Fruit fly (Drosophila melanogaster) whole organism, wandering third instar larva: ENCODE results near the gene CG11699.

Experiments used
- Abd-B ChIP-seq: fragments of >200 bp; optimal IDR thresholded peaks from 2 replicates; lab custom pipeline; 2017; ENCODE audit warnings: missing biosample characterization, missing genetic modification characterization
- CG32264 ChIP-seq: fragments of 200-800 bp; sonication (Bioruptor generic); optimal IDR thresholded peaks from 2 replicates; lab custom pipeline; 2016; ENCODE audit warnings: missing biosample characterization, missing genetic modification characterization
- CG9705 ChIP-seq: fragments of 200-800 bp; sonication (Bioruptor generic); optimal IDR thresholded peaks from 2 replicates; lab custom pipeline; 2018; ENCODE audit warnings: missing biosample characterization, mild to moderate bottlenecking, missing genetic modification characterization
- CrebA ChIP-seq: fragments of 200-800 bp; sonication (Bioruptor generic); optimal IDR thresholded peaks from 2 replicates; lab custom pipeline; 2016; ENCODE audit warnings: missing biosample characterization, mild to moderate bottlenecking, missing genetic modification characterization, borderline replicate concordance
- Dfd ChIP-seq: fragments of >200 bp; optimal IDR thresholded peaks from 2 replicates; lab custom pipeline; 2017; ENCODE audit warnings: missing biosample characterization, missing genetic modification characterization
- Dif ChIP-seq: fragments of 200-275, 200-300 bp; sonication (Bioruptor generic); optimal IDR thresholded peaks from 2 replicates; lab custom pipeline; 2018; ENCODE audit warnings: missing biosample characterization, missing genetic modification characterization; ENCODE audit not compliant: partially characterized antibody
- GATAd ChIP-seq: sonication (Bioruptor generic); optimal IDR thresholded peaks from 2 replicates; lab custom pipeline; 2016; ENCODE audit warnings: missing biosample characterization, missing genetic modification characterization
- HLH106 ChIP-seq: fragments of 200-800 bp; optimal IDR thresholded peaks from 3 replicates; lab custom pipeline; 2019; ENCODE audit warnings: missing biosample characterization, mild to moderate bottlenecking, missing genetic modification characterization, moderate library complexity
- Hnf4 ChIP-seq: fragments of 200-800 bp; sonication (Bioruptor generic); optimal IDR thresholded peaks from 2 replicates; lab custom pipeline; 2016; ENCODE audit warnings: missing biosample characterization, mild to moderate bottlenecking, missing genetic modification characterization
- Hr78 ChIP-seq: fragments of >200 bp; optimal IDR thresholded peaks from 2 replicates; lab custom pipeline; 2017; ENCODE audit warnings: missing biosample characterization, missing genetic modification characterization
- Hr83 ChIP-seq: fragments of 200-300 bp; sonication (Bioruptor generic); optimal IDR thresholded peaks from 2 replicates; lab custom pipeline; 2016; ENCODE audit warnings: missing biosample characterization, mild to moderate bottlenecking, missing genetic modification characterization, moderate library complexity; ENCODE audit not compliant: poor library complexity, severe bottlenecking
- Jra ChIP-seq: sonication (Bioruptor generic); optimal IDR thresholded peaks from 2 replicates; lab custom pipeline; 2016; ENCODE audit warnings: missing biosample characterization, missing genetic modification characterization
- Mio ChIP-seq: sonication (Bioruptor generic); optimal IDR thresholded peaks from 2 replicates; lab custom pipeline; 2016; ENCODE audit warnings: missing biosample characterization, missing genetic modification characterization
- Myc ChIP-seq: fragments of >200 bp; optimal IDR thresholded peaks from 2 replicates; lab custom pipeline; 2017
- N ChIP-seq: fragments of >200 bp; optimal IDR thresholded peaks from 2 replicates; lab custom pipeline; 2018; ENCODE audit warnings: missing biosample characterization, missing external identifiers, missing genetic modification characterization
- OdsH ChIP-seq: fragments of 200-800 bp; sonication (Bioruptor generic); optimal IDR thresholded peaks from 2 replicates; lab custom pipeline; 2016; ENCODE audit warnings: missing biosample characterization, mild to moderate bottlenecking, missing genetic modification characterization
- Rel ChIP-seq, 2 experiments: fragments of 200-800 bp; sonication (Bioruptor generic) in 1 of 2; optimal IDR thresholded peaks; 2 replicates in 1 of 2; 3 replicates in 1 of 2; lab custom pipeline; 2016 to 2019; ENCODE audit warnings: mild to moderate bottlenecking in 2 of 2, missing biosample characterization in 2 of 2, missing genetic modification characterization in 2 of 2, moderate library complexity in 1 of 2
- Sp1 ChIP-seq: fragments of 200-800 bp; sonication (Bioruptor generic); optimal IDR thresholded peaks from 3 replicates; lab custom pipeline; 2019; ENCODE audit warnings: missing biosample characterization, mild to moderate bottlenecking, missing genetic modification characterization, moderate library complexity
- Vsx2 ChIP-seq: fragments of 200-300, 225-300 bp; sonication (Bioruptor generic); optimal IDR thresholded peaks from 2 replicates; lab custom pipeline; 2018; ENCODE audit warnings: missing biosample characterization, missing genetic modification characterization; ENCODE audit not compliant: partially characterized antibody
- br ChIP-seq: fragments of 200-800 bp; sonication (Bioruptor generic); optimal IDR thresholded peaks from 2 replicates; lab custom pipeline; 2016; ENCODE audit warnings: missing biosample characterization, missing genetic modification characterization
- brk ChIP-seq: fragments of 200-800 bp; sonication (Bioruptor generic); optimal IDR thresholded peaks from 2 replicates; lab custom pipeline; 2016; ENCODE audit warnings: missing biosample characterization, mild to moderate bottlenecking, missing genetic modification characterization
- dl ChIP-seq, 2 experiments: fragments of 175-275, 200-275 bp in 1 of 2; fragments of 200-275 bp in 1 of 2; sonication (Bioruptor generic); optimal IDR thresholded peaks; lab custom pipeline; 2018; ENCODE audit warnings: mild to moderate bottlenecking in 2 of 2, missing biosample characterization in 2 of 2, missing genetic modification characterization in 2 of 2, moderate library complexity in 2 of 2; ENCODE audit not compliant: partially characterized antibody in 2 of 2, insufficient read depth in 1 of 2
- dmrt93B ChIP-seq: fragments of 200-800 bp; sonication (Bioruptor generic); optimal IDR thresholded peaks from 2 replicates; lab custom pipeline; 2018; ENCODE audit warnings: missing biosample characterization, mild to moderate bottlenecking, missing genetic modification characterization
- dsf ChIP-seq: sonication (Bioruptor generic); optimal IDR thresholded peaks from 2 replicates; lab custom pipeline; 2016; ENCODE audit warnings: missing biosample characterization, missing genetic modification characterization, borderline replicate concordance
- ey ChIP-seq: fragments of 200-800 bp; sonication (Bioruptor generic); optimal IDR thresholded peaks from 2 replicates; lab custom pipeline; 2016; ENCODE audit warnings: missing biosample characterization, missing genetic modification characterization
- foxo ChIP-seq, 2 experiments: fragments of 200-800 bp; sonication (Bioruptor generic); optimal IDR thresholded peaks; 2 replicates in 1 of 2; 3 replicates in 1 of 2; lab custom pipeline; 2016 to 2017; ENCODE audit warnings: missing biosample characterization in 2 of 2, missing genetic modification characterization in 2 of 2
- fru ChIP-seq: fragments of 200-800 bp; sonication (Bioruptor generic); optimal IDR thresholded peaks from 3 replicates; lab custom pipeline; 2016; ENCODE audit warnings: missing biosample characterization, mild to moderate bottlenecking, missing genetic modification characterization
- h ChIP-seq: fragments of 200-800 bp; sonication (Bioruptor generic); optimal IDR thresholded peaks from 3 replicates; lab custom pipeline; 2016; ENCODE audit warnings: missing biosample characterization, mild to moderate bottlenecking, missing genetic modification characterization
- jim ChIP-seq: fragments of 175-275, 200-325 bp; sonication (Bioruptor generic); optimal IDR thresholded peaks from 2 replicates; lab custom pipeline; 2016; ENCODE audit warnings: missing biosample characterization, mild to moderate bottlenecking, missing genetic modification characterization
- lola ChIP-seq: fragments of >200 bp; optimal IDR thresholded peaks from 2 replicates; lab custom pipeline; 2017; ENCODE audit warnings: missing biosample characterization, missing genetic modification characterization
- pan ChIP-seq: fragments of >200 bp; optimal IDR thresholded peaks from 2 replicates; lab custom pipeline; 2017
- psq ChIP-seq: fragments of 200-800 bp; sonication (Bioruptor generic); optimal IDR thresholded peaks from 3 replicates; lab custom pipeline; 2017; ENCODE audit warnings: missing biosample characterization, mild to moderate bottlenecking, missing genetic modification characterization, moderate library complexity
- rgr ChIP-seq: fragments of 200-800 bp; sonication (Bioruptor generic); optimal IDR thresholded peaks from 3 replicates; lab custom pipeline; 2016; ENCODE audit warnings: missing biosample characterization, mild to moderate bottlenecking, missing genetic modification characterization
- sage ChIP-seq: fragments of 200-800 bp; sonication (Bioruptor generic); optimal IDR thresholded peaks from 2 replicates; lab custom pipeline; 2016; ENCODE audit warnings: missing biosample characterization, mild to moderate bottlenecking, missing genetic modification characterization
- sv ChIP-seq: fragments of 200-800 bp; sonication (Bioruptor generic); optimal IDR thresholded peaks from 3 replicates; lab custom pipeline; 2016; ENCODE audit warnings: missing biosample characterization, missing genetic modification characterization
- tai ChIP-seq: sonication (Bioruptor generic); optimal IDR thresholded peaks from 2 replicates; lab custom pipeline; 2016; ENCODE audit warnings: missing biosample characterization, missing genetic modification characterization
- usp ChIP-seq: fragments of >200 bp; optimal IDR thresholded peaks from 2 replicates; lab custom pipeline; 2017; ENCODE audit warnings: missing biosample characterization, missing genetic modification characterization
- woc ChIP-seq: sonication (Bioruptor generic); optimal IDR thresholded peaks from 2 replicates; lab custom pipeline; 2016; ENCODE audit warnings: missing biosample characterization, mild to moderate bottlenecking, missing genetic modification characterization

The CG11699 gene

DNA sequence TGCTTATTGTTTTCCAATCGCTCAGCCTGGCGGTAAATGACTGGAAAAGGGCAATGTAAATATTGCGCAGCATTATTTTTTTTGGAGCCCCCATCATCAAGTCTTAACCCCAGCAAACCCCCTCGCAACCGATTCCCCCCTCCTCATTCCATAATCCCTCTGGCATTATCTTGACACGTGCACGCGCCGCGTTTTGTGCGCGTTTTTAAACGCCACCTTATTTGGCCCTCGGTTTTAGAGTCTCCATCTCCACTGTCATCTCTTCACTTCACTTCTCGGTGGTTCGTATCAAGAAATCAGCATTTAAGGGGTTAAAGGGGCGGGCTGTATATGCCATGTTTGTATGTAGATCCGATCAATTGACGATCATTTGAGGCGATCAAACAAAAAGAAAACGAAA, 23.5 kb upstream of the CG11699 start:
- TF ChIP-seq psq (GFP tag; lab: Kevin White, UChicago) (no peak), Dfd (GFP tag; lab: Kevin White, UChicago) (no peak), Sp1 (GFP tag; lab: Kevin White, UChicago) (no peak), rgr (GFP tag; lab: Kevin White, UChicago) (no peak), CG32264 (GFP tag; lab: Kevin White, UChicago) (no peak), pan (no peak), dsf (no peak), fru (GFP tag; lab: Kevin White, UChicago) (no peak), Hnf4 (GFP tag; lab: Kevin White, UChicago) (no peak), Jra (GFP tag; lab: Kevin White, UChicago) (no peak)

DNA sequence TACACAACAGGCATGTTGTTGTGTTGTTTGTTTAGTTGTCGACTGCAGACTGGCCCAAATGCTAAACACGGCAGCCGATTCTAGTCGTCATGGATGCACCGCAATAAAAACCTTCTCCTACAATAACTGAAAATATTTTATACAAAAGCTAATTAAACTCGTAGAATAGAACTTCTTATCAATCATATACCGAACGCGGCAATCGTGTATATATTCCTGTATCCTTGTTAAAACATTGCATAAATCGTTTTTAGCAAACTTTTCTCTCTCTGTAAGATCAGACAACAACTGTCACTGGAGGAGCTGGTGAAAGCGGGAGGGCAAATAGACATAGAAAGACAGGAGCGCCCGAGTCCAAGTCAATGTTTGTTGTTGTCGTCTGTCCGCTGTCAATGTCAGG, 21.7 kb upstream of the CG11699 start:
- TF ChIP-seq foxo (GFP tag; optimal IDR thresholded peaks at IDR 0.05; lab: Kevin White, UChicago) (peak in 1 of 2 experiments; percentile 17), CG32264 (GFP tag; lab: Kevin White, UChicago) (no peak)

DNA sequence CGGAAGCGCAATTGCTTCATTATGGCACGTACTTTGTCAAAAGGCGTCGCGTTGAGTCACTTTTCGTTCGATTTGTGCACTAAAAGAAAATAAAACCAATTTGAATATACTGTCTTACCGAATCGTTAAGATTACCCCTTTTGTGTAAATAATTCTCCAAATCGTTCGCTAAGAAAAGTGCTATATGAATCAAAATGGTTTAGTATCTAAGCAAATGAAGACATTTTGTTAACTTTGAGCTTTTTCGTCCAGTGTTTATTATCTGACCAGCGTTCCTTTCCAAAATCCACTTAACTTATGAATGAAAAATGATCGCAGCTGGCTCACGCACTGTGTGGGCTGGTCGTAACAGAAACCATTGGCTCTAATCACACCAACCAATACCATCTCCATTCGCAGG, 20.3 kb upstream of the CG11699 start:
- TF ChIP-seq brk (GFP tag; lab: Kevin White, UChicago) (no peak), GATAd (GFP tag; lab: Kevin White, UChicago) (no peak), jim (GFP tag; lab: Kevin White, UChicago) (no peak), h (GFP tag; lab: Kevin White, UChicago) (peak; percentile 66), lola (GFP tag; lab: Kevin White, UChicago) (no peak), Hr78 (no peak), CrebA (no peak), Mio (GFP tag; lab: Kevin White, UChicago) (no peak), psq (GFP tag; lab: Kevin White, UChicago) (peak; percentile 25), N (no peak), OdsH (GFP tag; lab: Kevin White, UChicago) (peak; percentile 27), Vsx2 (GFP tag; lab: Kevin White, UChicago) (no peak), Rel (GFP tag; optimal IDR thresholded peaks at IDR 0.05; lab: Kevin White, UChicago) (no peak), Rel (tag; optimal IDR thresholded peaks at IDR 0.05; lab: Kevin White, UChicago) (no peak), Hr83 (GFP tag; lab: Kevin White, UChicago) (no peak), woc (GFP tag; lab: Kevin White, UChicago) (no peak), CG32264 (GFP tag; lab: Kevin White, UChicago) (no peak), rgr (GFP tag; lab: Kevin White, UChicago) (peak; percentile 73), Dif (GFP tag; lab: Kevin White, UChicago) (no peak), fru (GFP tag; lab: Kevin White, UChicago) (peak; percentile 39), Jra (GFP tag; lab: Kevin White, UChicago) (no peak), Abd-B (GFP tag; lab: Kevin White, UChicago) (no peak), tai (GFP tag; lab: Kevin White, UChicago) (no peak), pan (no peak), br (peak; percentile 27), CG9705 (GFP tag; lab: Kevin White, UChicago) (no peak), usp (no peak), HLH106 (tag; lab: Kevin White, UChicago) (peak; percentile 48), Sp1 (GFP tag; lab: Kevin White, UChicago) (peak; percentile 30), dsf (no peak), dmrt93B (GFP tag; lab: Kevin White, UChicago) (no peak), Dfd (GFP tag; lab: Kevin White, UChicago) (no peak), sv (no peak), sage (GFP tag; lab: Kevin White, UChicago) (no peak), ey (GFP tag; lab: Kevin White, UChicago) (peak; percentile 58), Myc (no peak), dl (GFP tag; optimal IDR thresholded peaks at IDR 0.05; lab: Kevin White, UChicago; ENCODE audit: insufficient read depth in 1 of 2, partially characterized antibody in 2 of 2) (no peak), Hnf4 (GFP tag; lab: Kevin White, UChicago) (peak; percentile 20), foxo (GFP tag; optimal IDR thresholded peaks at IDR 0.05; lab: Kevin White, UChicago) (peak in 1 of 2 experiments; percentile 64)
